Worm (Caenorhabditis elegans): ENCODE data around the gene W02B8.1.

DNA sequence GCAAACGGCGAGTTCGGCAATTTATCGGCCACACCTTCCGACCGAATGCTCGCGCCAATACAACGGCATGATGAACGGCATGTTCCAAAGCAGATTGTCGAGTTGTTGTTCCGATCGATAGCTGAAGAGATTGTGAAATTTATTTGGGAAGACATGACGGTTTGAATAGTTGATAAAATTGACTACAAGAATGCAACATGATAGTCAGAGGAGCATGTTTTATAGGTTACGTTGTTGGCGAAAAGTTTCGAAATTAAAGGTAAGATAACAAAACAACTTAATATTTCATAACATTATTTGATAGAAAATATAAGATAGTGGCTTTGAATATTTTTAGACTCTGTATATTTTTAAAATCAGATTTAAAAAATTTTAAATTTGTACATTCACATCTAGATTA, 43.6 kb upstream of the W02B8.1 start:
- TF ChIP-seq tab-1 (GFP tag; IDR thresholded peaks at IDR 0.05) (no peak), flt-1 (GFP tag; IDR thresholded peaks at IDR 0.05) (no peak), T22C8.4 (GFP tag; IDR thresholded peaks at IDR 0.05) (no peak), ztf-29 (GFP tag; IDR thresholded peaks at IDR 0.05) (no peak), ref-1 (GFP tag; conservative IDR thresholded peaks at IDR 0.05) (no peak), ztf-23 (GFP tag; IDR thresholded peaks at IDR 0.05) (no peak), cog-1 (tag; optimal IDR thresholded peaks at IDR 0.05) (no peak)

Measured in whole organism, midembryonic.